Worm (Caenorhabditis elegans) whole organism, L3 larva: ENCODE results near the gene byn-1.

ENCODE experiments used
- ZK546.5 ChIP-seq: sonication (generic microtip); optimal IDR thresholded peaks from 2 replicates; lab custom pipeline; 2017; ENCODE audit warnings: missing biosample characterization, missing genetic modification characterization
- ceh-16 ChIP-seq: sonication (generic microtip); optimal IDR thresholded peaks from 2 replicates; lab custom pipeline; 2017; ENCODE audit warnings: missing biosample characterization, missing genetic modification characterization
- ceh-9 ChIP-seq: sonication (generic microtip); optimal IDR thresholded peaks from 2 replicates; lab custom pipeline; 2018; ENCODE audit warnings: missing biosample characterization, missing genetic modification characterization
- daf-12 ChIP-seq: fragments of 150-350 bp; optimal IDR thresholded peaks from 2 replicates; lab custom pipeline; 2014; ENCODE audit warnings: missing biosample characterization, missing genetic modification reagents, missing genetic modification characterization
- egl-27 ChIP-seq: sonication (generic microtip); optimal IDR thresholded peaks from 4 replicates; lab custom pipeline; 2017; ENCODE audit warnings: missing biosample characterization, missing genetic modification reagents, missing genetic modification characterization
- egl-5 ChIP-seq: fragments of 150-350 bp; optimal IDR thresholded peaks from 2 replicates; lab custom pipeline; 2017; ENCODE audit warnings: missing biosample characterization, missing genetic modification reagents, missing genetic modification characterization, inconsistent platforms
- elt-2 ChIP-seq: sonication (generic microtip); optimal IDR thresholded peaks from 2 replicates; lab custom pipeline; 2016; ENCODE audit warnings: missing genetic modification reagents, mild to moderate bottlenecking, missing genetic modification characterization, missing compliant biosample characterization
- elt-3 ChIP-seq, 3 experiments: fragments of 150-350 bp in 1 of 3; sonication (generic microtip) in 2 of 3; optimal IDR thresholded peaks; 2 replicates in 2 of 3; 4 replicates in 1 of 3; lab custom pipeline; 2014 to 2017; ENCODE audit warnings: missing biosample characterization in 3 of 3, missing genetic modification characterization in 3 of 3
- eor-1 ChIP-seq, 2 experiments: fragments of 150-350 bp; optimal IDR thresholded peaks; 2 replicates each; lab custom pipeline; 2014 to 2018; ENCODE audit warnings: missing biosample characterization in 2 of 2, missing genetic modification characterization in 2 of 2
- fkh-2 ChIP-seq: fragments of 150-350 bp; optimal IDR thresholded peaks from 2 replicates; lab custom pipeline; 2014; ENCODE audit warnings: missing biosample characterization, missing genetic modification reagents, missing genetic modification characterization
- hmg-11 ChIP-seq: sonication (generic microtip); optimal IDR thresholded peaks from 2 replicates; lab custom pipeline; 2016; ENCODE audit warnings: missing genetic modification characterization, missing compliant biosample characterization
- jun-1 ChIP-seq: fragments of 150-350 bp; optimal IDR thresholded peaks from 2 replicates; lab custom pipeline; 2014; ENCODE audit warnings: missing biosample characterization, missing genetic modification reagents, missing genetic modification characterization
- lin-39 ChIP-seq: fragments of 150-350 bp; optimal IDR thresholded peaks from 2 replicates; lab custom pipeline; 2018; ENCODE audit warnings: missing biosample characterization, missing genetic modification reagents, missing genetic modification characterization
- lsy-12 ChIP-seq: sonication (generic microtip); optimal IDR thresholded peaks from 2 replicates; lab custom pipeline; 2016; ENCODE audit warnings: mild to moderate bottlenecking, missing genetic modification characterization, missing compliant biosample characterization
- mdl-1 ChIP-seq: fragments of 150-350 bp; optimal IDR thresholded peaks from 2 replicates; lab custom pipeline; 2014; ENCODE audit warnings: missing biosample characterization, missing genetic modification characterization
- mml-1 ChIP-seq: fragments of 150-350 bp; sonication (generic microtip); optimal IDR thresholded peaks from 3 replicates; lab custom pipeline; 2014; ENCODE audit warnings: missing biosample characterization, missing genetic modification characterization
- nfya-1 ChIP-seq: sonication (generic microtip); optimal IDR thresholded peaks from 2 replicates; lab custom pipeline; 2017; ENCODE audit warnings: missing genetic modification characterization, mild to moderate bottlenecking, missing compliant biosample characterization, antibody characterized with exemption, moderate library complexity; ENCODE audit not compliant: insufficient read depth
- nhr-11 ChIP-seq: fragments of 150-350 bp; optimal IDR thresholded peaks from 2 replicates; lab custom pipeline; 2014; ENCODE audit warnings: missing biosample characterization, missing genetic modification characterization
- nhr-23 ChIP-seq: fragments of 150-350 bp; optimal IDR thresholded peaks from 2 replicates; lab custom pipeline; 2014; ENCODE audit warnings: missing biosample characterization, missing genetic modification reagents, missing genetic modification characterization
- nhr-237 ChIP-seq: fragments of 150-350 bp; optimal IDR thresholded peaks from 2 replicates; lab custom pipeline; 2014; ENCODE audit warnings: missing biosample characterization, missing genetic modification characterization
- nhr-25 ChIP-seq: sonication (generic microtip); optimal IDR thresholded peaks from 2 replicates; lab custom pipeline; 2017; ENCODE audit warnings: missing biosample characterization, missing genetic modification characterization
- nhr-28 ChIP-seq: fragments of 150-350 bp; optimal IDR thresholded peaks from 2 replicates; lab custom pipeline; 2014; ENCODE audit warnings: missing biosample characterization, missing genetic modification characterization
- nhr-43 ChIP-seq: sonication (generic microtip); optimal IDR thresholded peaks from 2 replicates; lab custom pipeline; 2016; ENCODE audit warnings: mild to moderate bottlenecking, missing genetic modification characterization, missing compliant biosample characterization; ENCODE audit not compliant: poor library complexity, severe bottlenecking
- nhr-67 ChIP-seq: fragments of 150-350 bp; optimal IDR thresholded peaks from 2 replicates; lab custom pipeline; 2014; ENCODE audit warnings: missing biosample characterization, missing genetic modification characterization
- nhr-76 ChIP-seq: fragments of 150-350 bp; sonication (generic microtip); optimal IDR thresholded peaks from 5 replicates; lab custom pipeline; 2014; ENCODE audit warnings: missing biosample characterization, missing genetic modification characterization
- pha-4 ChIP-seq: fragments of 150-350 bp; optimal IDR thresholded peaks from 2 replicates; lab custom pipeline; 2014; ENCODE audit warnings: missing biosample characterization, missing genetic modification reagents, missing genetic modification characterization
- pqm-1 ChIP-seq: fragments of 150-350 bp; optimal IDR thresholded peaks from 2 replicates; lab custom pipeline; 2017; ENCODE audit warnings: missing biosample characterization, missing genetic modification characterization, inconsistent platforms
- sea-2 ChIP-seq: fragments of 150-350 bp; sonication (generic microtip); optimal IDR thresholded peaks from 4 replicates; lab custom pipeline; 2014; ENCODE audit warnings: missing biosample characterization, missing genetic modification reagents, missing genetic modification characterization
- skn-1 ChIP-seq: fragments of 150-350 bp; optimal IDR thresholded peaks from 2 replicates; lab custom pipeline; 2014; ENCODE audit warnings: missing biosample characterization, missing genetic modification characterization
- snpc-4 ChIP-seq: fragments of 150-350 bp; optimal IDR thresholded peaks from 2 replicates; lab custom pipeline; 2014; ENCODE audit warnings: missing biosample characterization, missing genetic modification characterization
- tbx-2 ChIP-seq: sonication (generic microtip); optimal IDR thresholded peaks from 2 replicates; lab custom pipeline; 2016; ENCODE audit warnings: mild to moderate bottlenecking, missing genetic modification characterization, missing compliant biosample characterization
- unc-39 ChIP-seq: sonication (generic microtip); optimal IDR thresholded peaks from 4 replicates; lab custom pipeline; 2017; ENCODE audit warnings: missing biosample characterization, missing genetic modification characterization
- unc-62 ChIP-seq: fragments of 150-350 bp; sonication (generic microtip); optimal IDR thresholded peaks from 4 replicates; lab custom pipeline; 2014; ENCODE audit warnings: missing biosample characterization, missing genetic modification reagents, missing genetic modification characterization
- zag-1 ChIP-seq: fragments of 150-350 bp; optimal IDR thresholded peaks from 2 replicates; lab custom pipeline; 2014; ENCODE audit warnings: missing biosample characterization, missing genetic modification characterization

Gene byn-1

ce11 chrIII:6888497-6888896, 43.3 kb upstream of the byn-1 start:
- TF ChIP-seq elt-2 (tag; lab: Kevin White, UChicago) = peak; percentile 4
- TF ChIP-seq nhr-25 (tag; lab: Kevin White, UChicago) = peak; percentile 69
- peak; percentile 29 for TF ChIP-seq nhr-23 (tag; lab: Kevin White, UChicago)
- peak; percentile 46 for TF ChIP-seq pha-4 (tag; lab: Kevin White, UChicago)
- TF ChIP-seq tbx-2 (tag; lab: Kevin White, UChicago) = peak; percentile 28
- peak; percentile 66 for TF ChIP-seq lsy-12 (tag; lab: Kevin White, UChicago)
- peak; percentile 39 for TF ChIP-seq nfya-1 (tag; lab: Kevin White, UChicago)
- TF ChIP-seq hmg-11 (tag; lab: Kevin White, UChicago) = peak; percentile 37
- TF ChIP-seq nhr-43 (tag; lab: Kevin White, UChicago) = peak; percentile 75
- TF ChIP-seq ceh-9 (tag; lab: Kevin White, UChicago) = no peak
- no peak for TF ChIP-seq zag-1 (tag; lab: Kevin White, UChicago)
- peak; percentile 4 for TF ChIP-seq pqm-1 (tag; lab: Kevin White, UChicago)
- no peak for TF ChIP-seq nhr-67 (tag; lab: Kevin White, UChicago)

- TF ChIP-seq mml-1 (tag; lab: Kevin White, UChicago) = no peak
- TF ChIP-seq mdl-1 (tag; lab: Kevin White, UChicago) = no peak
- TF ChIP-seq zag-1 (tag; lab: Kevin White, UChicago) = no peak
- TF ChIP-seq nhr-43 (tag; lab: Kevin White, UChicago) = no peak
- no peak for TF ChIP-seq lsy-12 (tag; lab: Kevin White, UChicago)
- TF ChIP-seq nhr-11 = no peak
- TF ChIP-seq nhr-23 (tag; lab: Kevin White, UChicago) = peak; percentile 11
- no peak for TF ChIP-seq ceh-9 (tag; lab: Kevin White, UChicago)
- TF ChIP-seq nhr-237 (tag; lab: Kevin White, UChicago) = no peak
- TF ChIP-seq sea-2 (GFP tag; lab: Kevin White, UChicago) = no peak
- no peak for TF ChIP-seq ZK546.5 (tag; lab: Kevin White, UChicago)
- no peak for TF ChIP-seq skn-1 (tag; lab: Kevin White, UChicago)
- TF ChIP-seq nfya-1 (tag; lab: Kevin White, UChicago) = peak; percentile 18
- TF ChIP-seq nhr-28 (tag; lab: Kevin White, UChicago) = no peak
- TF ChIP-seq hmg-11 (tag; lab: Kevin White, UChicago) = peak; percentile 21
- TF ChIP-seq eor-1 (tag; optimal IDR thresholded peaks at IDR 0.05; lab: Kevin White, UChicago) = no peak
- no peak for TF ChIP-seq daf-12 (tag; lab: Kevin White, UChicago)
- no peak for TF ChIP-seq ceh-16 (tag; lab: Kevin White, UChicago)
- TF ChIP-seq snpc-4 (tag; lab: Kevin White, UChicago) = no peak
- TF ChIP-seq unc-62 = no peak
- peak; percentile 35 for TF ChIP-seq pha-4 (tag; lab: Kevin White, UChicago)
- TF ChIP-seq, all 47 proteins: peak for 4
Measured at ce11 chrIII:6888999-6889824, 42.6 kb upstream of the byn-1 start, which contains the start of the genes brd-1 and K04C2.2. Gene brd-1, minus strand, starts transcription at chrIII:6889504. Gene K04C2.2, plus strand, starts transcription at chrIII:6889774.

ce11 chrIII:6891560-6891959, 40.2 kb upstream of the byn-1 start, which contains the start of gene K04C2.5:
Gene K04C2.5, minus strand, starts transcription at chrIII:6891660.
- TF ChIP-seq mdl-1 (tag; lab: Kevin White, UChicago) (no peak), fkh-2 (no peak), jun-1 (no peak), unc-39 (no peak), lin-39 (no peak), nhr-43 (tag; lab: Kevin White, UChicago) (no peak), pqm-1 (tag; lab: Kevin White, UChicago) (no peak), nhr-28 (tag; lab: Kevin White, UChicago) (no peak), nhr-76 (tag; lab: Kevin White, UChicago) (no peak), elt-3 (tag; optimal IDR thresholded peaks at IDR 0.05; lab: Kevin White, UChicago) (no peak), nhr-237 (tag; lab: Kevin White, UChicago) (no peak), elt-2 (tag; lab: Kevin White, UChicago) (no peak), ceh-16 (tag; lab: Kevin White, UChicago) (no peak), egl-5 (tag; lab: Kevin White, UChicago) (no peak), tbx-2 (tag; lab: Kevin White, UChicago) (no peak), egl-27 (no peak), eor-1 (tag; optimal IDR thresholded peaks at IDR 0.05; lab: Kevin White, UChicago) (no peak), nhr-67 (tag; lab: Kevin White, UChicago) (no peak), daf-12 (tag; lab: Kevin White, UChicago) (no peak), pha-4 (tag; lab: Kevin White, UChicago) (no peak)
